Worm (Caenorhabditis elegans): ENCODE results near the gene wrt-9.

- TF ChIP-seq aly-1 (tag; optimal IDR thresholded peaks at IDR 0.05) = no peak
- TF ChIP-seq F13C5.2 (tag; optimal IDR thresholded peaks at IDR 0.05) = no peak
- no peak for TF ChIP-seq ama-1 (optimal IDR thresholded peaks at IDR 0.05)
- no peak for TF ChIP-seq ceh-13 (GFP tag; optimal IDR thresholded peaks at IDR 0.05)
- no peak for TF ChIP-seq flt-1 (GFP tag; IDR thresholded peaks at IDR 0.05)
- no peak for TF ChIP-seq hmbx-1 (tag; optimal IDR thresholded peaks at IDR 0.05)
- TF ChIP-seq ceh-36 (tag; optimal IDR thresholded peaks at IDR 0.05) = no peak
- TF ChIP-seq ets-7 (tag; optimal IDR thresholded peaks at IDR 0.05) = no peak
- TF ChIP-seq scrt-1 (GFP tag; IDR thresholded peaks at IDR 0.05) = no peak
- no peak for TF ChIP-seq pes-1 (GFP tag; IDR thresholded peaks at IDR 0.05)
- no peak for TF ChIP-seq hnd-1 (tag; optimal IDR thresholded peaks at IDR 0.05)
- no peak for TF ChIP-seq B0310.2 (tag; optimal IDR thresholded peaks at IDR 0.05)
- TF ChIP-seq tbx-11 (GFP tag; IDR thresholded peaks at IDR 0.05) = no peak
These were observed 33.0 kb upstream of the wrt-9 start for ce11 chrX:1543432-1543831.

Measured in whole organism, early embryonic.